Worm (Caenorhabditis elegans) whole organism, young adult: ENCODE measurements around the gene gon-14.

Source experiments
- B0019.2 ChIP-seq: fragments of 200-800 bp; sonication (Bioruptor generic); conservative IDR thresholded peaks from 2 replicates; pipeline ENCODE4 v1.3.6; 2022; ENCODE audit warnings: missing genetic modification reagents, missing genetic modification characterization, missing compliant biosample characterization
- B0035.1 ChIP-seq: sonication (generic microtip); optimal IDR thresholded peaks from 2 replicates; lab custom pipeline; 2016; ENCODE audit warnings: missing genetic modification characterization, mild to moderate bottlenecking, missing compliant biosample characterization, missing genotype, missing genetic modification reagents
- B0336.3 ChIP-seq: fragments of 200-800 bp; sonication (Bioruptor generic); IDR thresholded peaks from 2 replicates; pipeline ENCODE4 v1.3.6; 2022; ENCODE audit warnings: missing genetic modification characterization, missing compliant biosample characterization
- D2030.7 ChIP-seq: fragments of 200-800 bp; sonication (Bioruptor generic); IDR thresholded peaks from 2 replicates; pipeline ENCODE4 v1.3.6; 2022; ENCODE audit warnings: missing genetic modification reagents, missing genetic modification characterization, missing compliant biosample characterization
- F10E7.11 ChIP-seq: sonication (generic microtip); optimal IDR thresholded peaks from 2 replicates; lab custom pipeline; 2017; ENCODE audit warnings: mild to moderate bottlenecking, missing genetic modification characterization, moderate library complexity, missing compliant biosample characterization
- F39B2.1 ChIP-seq: fragments of 200-800 bp; sonication (Bioruptor generic); IDR thresholded peaks from 2 replicates; pipeline ENCODE4 v1.3.6; 2022; ENCODE audit warnings: missing genetic modification reagents, missing genetic modification characterization, missing compliant biosample characterization
- F52B5.7 ChIP-seq: sonication (generic microtip); optimal IDR thresholded peaks from 2 replicates; lab custom pipeline; 2016; ENCODE audit warnings: mild to moderate bottlenecking, missing genetic modification characterization, missing compliant biosample characterization
- K11D2.4 ChIP-seq: fragments of 200-800 bp; sonication (Bioruptor generic); IDR thresholded peaks from 2 replicates; pipeline ENCODE4 v1.3.6; 2022; ENCODE audit warnings: missing genetic modification reagents, missing genetic modification characterization, missing compliant biosample characterization
- K12H6.12 ChIP-seq: fragments of 200-800 bp; sonication (Bioruptor generic); optimal IDR thresholded peaks from 2 replicates; lab custom pipeline; 2018; ENCODE audit warnings: mild to moderate bottlenecking, missing genetic modification characterization, missing compliant biosample characterization
- T07F8.4 ChIP-seq: sonication (generic microtip); optimal IDR thresholded peaks from 2 replicates; lab custom pipeline; 2016; ENCODE audit warnings: mild to moderate bottlenecking, missing genetic modification characterization, moderate library complexity, missing compliant biosample characterization
- akir-1 ChIP-seq: fragments of 200-800 bp; sonication (Bioruptor generic); optimal IDR thresholded peaks from 2 replicates; lab custom pipeline; 2018; ENCODE audit warnings: mild to moderate bottlenecking, missing genetic modification characterization, moderate library complexity, missing compliant biosample characterization
- ama-1 ChIP-seq, 3 experiments: fragments of 150-350 bp in 1 of 3; sonication (generic microtip) in 2 of 3; optimal IDR thresholded peaks; 2 replicates each; lab custom pipeline; 2014 to 2018; ENCODE audit warnings: missing biosample characterization in 2 of 3, missing genetic modification characterization in 2 of 3, missing genetic modification reagents in 2 of 3
- aptf-3 ChIP-seq: fragments of 200-800 bp; sonication (Bioruptor generic); IDR thresholded peaks from 2 replicates; pipeline ENCODE4 v1.3.6; 2022; ENCODE audit warnings: missing genetic modification characterization, missing compliant biosample characterization
- attf-5 ChIP-seq: fragments of 200-800 bp; sonication (Bioruptor generic); optimal IDR thresholded peaks from 2 replicates; lab custom pipeline; 2018; ENCODE audit warnings: mild to moderate bottlenecking, missing genetic modification characterization, missing compliant biosample characterization
- cebp-2 ChIP-seq: fragments of 200-800 bp; sonication (Bioruptor generic); IDR thresholded peaks from 2 replicates; pipeline ENCODE4 v1.3.6; 2022; ENCODE audit warnings: missing genetic modification characterization, missing compliant biosample characterization
- ceh-100 ChIP-seq: fragments of 200-800 bp; sonication (Bioruptor generic); IDR thresholded peaks from 2 replicates; pipeline ENCODE4 v1.3.6; 2022; ENCODE audit warnings: missing genetic modification reagents, missing genetic modification characterization, missing compliant biosample characterization
- ceh-58 ChIP-seq: fragments of 200-800 bp; sonication (Bioruptor generic); IDR thresholded peaks from 2 replicates; pipeline ENCODE4 v1.3.6; 2022; ENCODE audit warnings: missing genetic modification characterization, missing compliant biosample characterization
- ceh-79 ChIP-seq: sonication (generic microtip); optimal IDR thresholded peaks from 2 replicates; lab custom pipeline; 2017; ENCODE audit warnings: mild to moderate bottlenecking, missing genetic modification characterization, missing compliant biosample characterization
- ceh-91 ChIP-seq: fragments of 200-800 bp; sonication (Bioruptor generic); IDR thresholded peaks from 2 replicates; pipeline ENCODE4 v1.3.6; 2022; ENCODE audit warnings: missing genetic modification reagents, missing genetic modification characterization, missing compliant biosample characterization
- dox-1 ChIP-seq: fragments of 200-800 bp; sonication (Bioruptor generic); IDR thresholded peaks from 2 replicates; pipeline ENCODE4 v1.3.6; 2022; ENCODE audit warnings: missing genetic modification reagents, missing genetic modification characterization, missing compliant biosample characterization
- dpff-1 ChIP-seq: sonication (generic microtip); optimal IDR thresholded peaks from 2 replicates; lab custom pipeline; 2017; ENCODE audit warnings: mild to moderate bottlenecking, missing genetic modification characterization, missing compliant biosample characterization
- egl-18 ChIP-seq: fragments of 200-800 bp; sonication (Bioruptor generic); IDR thresholded peaks from 2 replicates; pipeline ENCODE4 v1.3.6; 2022; ENCODE audit warnings: missing genetic modification reagents, missing genetic modification characterization, missing compliant biosample characterization
- egl-44 ChIP-seq: fragments of 200-800 bp; sonication (Bioruptor generic); IDR thresholded peaks from 2 replicates; pipeline ENCODE4 v1.3.6; 2022; ENCODE audit warnings: missing genetic modification reagents, missing genetic modification characterization, missing compliant biosample characterization
- ekl-4 ChIP-seq: fragments of 200-800 bp; sonication (Bioruptor generic); IDR thresholded peaks from 2 replicates; pipeline ENCODE4 v1.3.6; 2022; ENCODE audit warnings: missing genetic modification reagents, missing genetic modification characterization, missing compliant biosample characterization
- hlh-12 ChIP-seq: sonication (generic microtip); optimal IDR thresholded peaks from 2 replicates; lab custom pipeline; 2016; ENCODE audit warnings: missing genetic modification characterization, missing compliant biosample characterization
- hlh-26 ChIP-seq: fragments of 200-800 bp; sonication (Bioruptor generic); conservative IDR thresholded peaks from 2 replicates; pipeline ENCODE4 v1.3.6; 2022; ENCODE audit warnings: missing genetic modification reagents, missing genetic modification characterization, missing compliant biosample characterization
- hmg-1.2 ChIP-seq: fragments of 200-800 bp; sonication (Bioruptor generic); IDR thresholded peaks from 2 replicates; pipeline ENCODE4 v1.3.6; 2022; ENCODE audit warnings: missing genetic modification reagents, missing genetic modification characterization, missing compliant biosample characterization
- lag-1 ChIP-seq: fragments of 200-800 bp; sonication (Bioruptor generic); IDR thresholded peaks from 2 replicates; pipeline ENCODE4 v1.3.6; 2022; ENCODE audit warnings: missing genetic modification reagents, missing genetic modification characterization, missing compliant biosample characterization
- let-526 ChIP-seq: fragments of 200-800 bp; sonication (Bioruptor generic); IDR thresholded peaks from 2 replicates; pipeline ENCODE4 v1.3.6; 2022; ENCODE audit warnings: missing genetic modification reagents, missing genetic modification characterization, missing compliant biosample characterization
- lsy-27 ChIP-seq: sonication (generic microtip); optimal IDR thresholded peaks from 2 replicates; lab custom pipeline; 2017; ENCODE audit warnings: missing genetic modification characterization, mild to moderate bottlenecking, missing compliant biosample characterization, antibody characterized with exemption, missing genotype, borderline replicate concordance; ENCODE audit not compliant: insufficient read depth
- mxl-1 ChIP-seq: sonication (generic microtip); optimal IDR thresholded peaks from 2 replicates; lab custom pipeline; 2016; ENCODE audit warnings: missing genetic modification characterization, missing compliant biosample characterization
- nfyb-1 ChIP-seq: fragments of 200-800 bp; sonication (Bioruptor generic); IDR thresholded peaks from 2 replicates; pipeline ENCODE4 v1.3.6; 2022; ENCODE audit warnings: missing genetic modification reagents, missing genetic modification characterization, missing compliant biosample characterization
- nhr-120 ChIP-seq: fragments of 200-800 bp; sonication (Bioruptor generic); IDR thresholded peaks from 2 replicates; pipeline ENCODE4 v1.3.6; 2022; ENCODE audit warnings: missing genetic modification characterization, missing compliant biosample characterization
- pha-4 ChIP-seq: fragments of 150-350 bp; sonication (generic microtip); optimal IDR thresholded peaks from 2 replicates; lab custom pipeline; 2014; ENCODE audit warnings: missing biosample characterization, missing genetic modification reagents, missing genetic modification characterization
- rec-8 ChIP-seq, 2 experiments: sonication (generic microtip); optimal IDR thresholded peaks; 2 replicates each; lab custom pipeline; 2016; ENCODE audit warnings: mild to moderate bottlenecking in 2 of 2, missing genetic modification characterization in 2 of 2, missing genetic modification reagents in 2 of 2, missing genotype in 2 of 2, missing biosample characterization in 1 of 2, missing compliant biosample characterization in 1 of 2, moderate library complexity in 1 of 2
- sea-2 ChIP-seq: fragments of 200-800 bp; sonication (Bioruptor generic); IDR thresholded peaks from 2 replicates; pipeline ENCODE4 v1.3.6; 2022; ENCODE audit warnings: missing genetic modification characterization, missing compliant biosample characterization
- snpc-4 ChIP-seq, 5 experiments: fragments of 150-350 bp in 1 of 5; sonication (generic microtip) in 4 of 5; optimal IDR thresholded peaks; 2 replicates each; lab custom pipeline; 2014 to 2018; ENCODE audit warnings: missing genetic modification characterization in 5 of 5, missing biosample characterization in 3 of 5, antibody characterized with exemption in 2 of 5, mild to moderate bottlenecking in 2 of 5, missing compliant biosample characterization in 2 of 5, missing genotype in 2 of 5, moderate library complexity in 2 of 5, missing genetic modification reagents in 1 of 5
- xnd-1 ChIP-seq: sonication (generic microtip); optimal IDR thresholded peaks from 2 replicates; lab custom pipeline; 2016; ENCODE audit warnings: missing genotype, missing genetic modification reagents, missing genetic modification characterization, missing compliant biosample characterization
- zim-3 ChIP-seq: sonication (generic microtip); optimal IDR thresholded peaks from 2 replicates; lab custom pipeline; 2017; ENCODE audit warnings: mild to moderate bottlenecking, missing genetic modification characterization, moderate library complexity, missing compliant biosample characterization
- ztf-25 ChIP-seq: fragments of 200-800 bp; sonication (Bioruptor generic); IDR thresholded peaks from 2 replicates; pipeline ENCODE4 v1.3.6; 2022; ENCODE audit warnings: missing genetic modification reagents, missing genetic modification characterization, missing compliant biosample characterization
- ztf-3 ChIP-seq: fragments of 200-800 bp; sonication (Bioruptor generic); optimal IDR thresholded peaks from 2 replicates; lab custom pipeline; 2018; ENCODE audit warnings: mild to moderate bottlenecking, missing genetic modification characterization, missing compliant biosample characterization

The gon-14 gene

ce11 chrV:6593700-6594244, 17.2 kb downstream of the gon-14 start, which contains the start of gene hcp-1 (continued):
- TF ChIP-seq B0035.1 (tag; lab: Kevin White, UChicago) = no peak
- TF ChIP-seq ama-1 (optimal IDR thresholded peaks at IDR 0.05; lab: Kevin White, UChicago) = no peak
- TF ChIP-seq ama-1 (GFP tag; optimal IDR thresholded peaks at IDR 0.05; lab: Kevin White, UChicago) = no peak
- peak; percentile 53; the same call in 1 of the 2 replicates for TF ChIP-seq ceh-100 (GFP tag; lab: Robert Waterston, UW)
- peak; percentile 94; the same call in 1 of the 2 replicates for TF ChIP-seq dox-1 (GFP tag; lab: Robert Waterston, UW)
- TF ChIP-seq ztf-3 = no peak
- no peak for TF ChIP-seq T07F8.4 (tag; lab: Kevin White, UChicago)
- peak; percentile 99 for TF ChIP-seq xnd-1 (tag; lab: Kevin White, UChicago)
- TF ChIP-seq hlh-12 (tag; lab: Kevin White, UChicago) = no peak
- TF ChIP-seq ztf-25 (GFP tag; lab: Robert Waterston, UW) = no peak
- no peak for TF ChIP-seq F52B5.7 (tag; lab: Kevin White, UChicago)
- no peak for TF ChIP-seq aptf-3 (GFP tag; lab: Robert Waterston, UW)
- TF ChIP-seq pha-4 = no peak
- TF ChIP-seq lsy-27 (tag; lab: Kevin White, UChicago) = no peak
- TF ChIP-seq attf-5 (GFP tag; lab: Kevin White, UChicago) = no peak
- no peak for TF ChIP-seq ceh-58
- TF ChIP-seq rec-8 (tag; optimal IDR thresholded peaks at IDR 0.05; lab: Kevin White, UChicago) = no peak
- no peak for TF ChIP-seq K12H6.12 (tag; lab: Kevin White, UChicago)
- TF ChIP-seq akir-1 (GFP tag; lab: Kevin White, UChicago) = no peak
- TF ChIP-seq ceh-79 (tag; lab: Kevin White, UChicago) = no peak
- TF ChIP-seq F39B2.1 (GFP tag; lab: Robert Waterston, UW) = no peak
- TF ChIP-seq sea-2 (GFP tag; lab: Robert Waterston, UW) = no peak
- peak; percentile 34 for TF ChIP-seq snpc-4 (GFP tag; optimal IDR thresholded peaks at IDR 0.05; lab: Kevin White, UChicago)
- peak in 2 of 4 experiments; percentile 56 to 66 for TF ChIP-seq snpc-4 (tag; optimal IDR thresholded peaks at IDR 0.05; lab: Kevin White, UChicago)
- TF ChIP-seq hmg-1.2 (GFP tag; lab: Robert Waterston, UW) = peak; percentile 71
- TF ChIP-seq ceh-91 (GFP tag; lab: Robert Waterston, UW) = peak; percentile 99
- peak; percentile 97 for TF ChIP-seq D2030.7 (GFP tag; lab: Robert Waterston, UW)
- TF ChIP-seq nfyb-1 (GFP tag; lab: Robert Waterston, UW) = no peak
- TF ChIP-seq let-526 (GFP tag; lab: Robert Waterston, UW) = no peak
- TF ChIP-seq B0019.2 (GFP tag; lab: Robert Waterston, UW) = peak; percentile 91
- TF ChIP-seq B0336.3 (GFP tag; lab: Robert Waterston, UW) = no peak
- TF ChIP-seq zim-3 (tag; lab: Kevin White, UChicago) = no peak
- no peak for TF ChIP-seq nhr-120 (GFP tag; lab: Robert Waterston, UW)
- no peak for TF ChIP-seq cebp-2
- TF ChIP-seq ekl-4 (GFP tag; lab: Robert Waterston, UW) = peak; percentile 90

ce11 chrV:6590283-6590682, 20.7 kb downstream of the gon-14 start, which contains the start of gene ZK1055.2:
ZK1055.2 (plus strand) TSS chrV:6590583.
- no peak for TF ChIP-seq egl-44 (GFP tag; lab: Robert Waterston, UW)
- no peak for TF ChIP-seq dpff-1
- TF ChIP-seq F10E7.11 (tag; lab: Kevin White, UChicago) = no peak
- TF ChIP-seq B0019.2 (GFP tag; lab: Robert Waterston, UW) = no peak
- TF ChIP-seq hlh-26 (GFP tag; lab: Robert Waterston, UW) = no peak
- no peak for TF ChIP-seq hlh-12 (tag; lab: Kevin White, UChicago)
- no peak for TF ChIP-seq egl-18 (GFP tag; lab: Robert Waterston, UW)
- no peak for TF ChIP-seq mxl-1
- TF ChIP-seq lag-1 = no peak
- TF ChIP-seq K11D2.4 = no peak
- TF ChIP-seq, all 124 proteins: peak for 0
